Worm (Caenorhabditis elegans) whole organism, L3 larva: ENCODE results near the gene xpc-1.

ENCODE experiments used
- ZK546.5 ChIP-seq: sonication (generic microtip); optimal IDR thresholded peaks from 2 replicates; lab custom pipeline; 2017; ENCODE audit warnings: missing biosample characterization, missing genetic modification characterization
- ama-1 ChIP-seq: fragments of 150-350 bp; optimal IDR thresholded peaks from 2 replicates; lab custom pipeline; 2018
- daf-12 ChIP-seq: fragments of 150-350 bp; optimal IDR thresholded peaks from 2 replicates; lab custom pipeline; 2014; ENCODE audit warnings: missing biosample characterization, missing genetic modification reagents, missing genetic modification characterization
- egl-27 ChIP-seq: sonication (generic microtip); optimal IDR thresholded peaks from 4 replicates; lab custom pipeline; 2017; ENCODE audit warnings: missing biosample characterization, missing genetic modification reagents, missing genetic modification characterization
- elt-2 ChIP-seq: sonication (generic microtip); optimal IDR thresholded peaks from 2 replicates; lab custom pipeline; 2016; ENCODE audit warnings: missing genetic modification reagents, mild to moderate bottlenecking, missing genetic modification characterization, missing compliant biosample characterization
- lin-39 ChIP-seq: fragments of 150-350 bp; optimal IDR thresholded peaks from 2 replicates; lab custom pipeline; 2018; ENCODE audit warnings: missing biosample characterization, missing genetic modification reagents, missing genetic modification characterization
- nhr-12 ChIP-seq: fragments of 150-350 bp; optimal IDR thresholded peaks from 2 replicates; lab custom pipeline; 2014; ENCODE audit warnings: missing biosample characterization, missing genetic modification characterization
- nhr-25 ChIP-seq: sonication (generic microtip); optimal IDR thresholded peaks from 2 replicates; lab custom pipeline; 2017; ENCODE audit warnings: missing biosample characterization, missing genetic modification characterization
- nhr-67 ChIP-seq: fragments of 150-350 bp; optimal IDR thresholded peaks from 2 replicates; lab custom pipeline; 2014; ENCODE audit warnings: missing biosample characterization, missing genetic modification characterization
- pqm-1 ChIP-seq: fragments of 150-350 bp; optimal IDR thresholded peaks from 2 replicates; lab custom pipeline; 2017; ENCODE audit warnings: missing biosample characterization, missing genetic modification characterization, inconsistent platforms
- unc-39 ChIP-seq: sonication (generic microtip); optimal IDR thresholded peaks from 4 replicates; lab custom pipeline; 2017; ENCODE audit warnings: missing biosample characterization, missing genetic modification characterization

DNA sequence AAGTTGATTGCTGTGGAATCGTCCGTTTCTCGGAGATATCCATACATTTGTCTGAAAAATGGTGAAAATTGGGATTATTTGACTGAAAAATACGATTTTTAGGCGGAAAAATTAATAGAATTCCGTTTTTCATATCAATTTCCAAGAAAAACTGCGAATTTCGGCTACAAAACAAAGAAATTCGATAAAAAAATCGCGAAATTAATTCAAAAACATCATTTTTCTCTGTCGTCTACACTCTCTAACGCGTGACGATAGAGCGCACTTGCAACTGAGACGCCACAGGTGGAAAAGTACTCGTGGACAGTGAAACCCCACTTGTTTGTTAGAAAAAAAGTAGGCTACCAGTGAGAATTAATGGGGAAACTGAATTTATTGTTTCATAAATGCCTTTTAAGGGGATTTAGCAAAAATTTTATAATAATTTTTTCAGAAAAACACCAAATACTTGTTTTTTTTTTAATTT is 40.1 kb downstream of the xpc-1 start, which contains the start of gene cpsf-1:
- no peak for TF ChIP-seq egl-27
- TF ChIP-seq pqm-1 = peak; percentile 56
- TF ChIP-seq elt-2 (tag; lab: Kevin White, UChicago) = no peak
- peak; percentile 77 for TF ChIP-seq nhr-25 (tag; lab: Kevin White, UChicago)
- no peak for TF ChIP-seq nhr-67 (tag; lab: Kevin White, UChicago)
- no peak for TF ChIP-seq nhr-12 (tag; lab: Kevin White, UChicago)
- no peak for TF ChIP-seq daf-12 (tag; lab: Kevin White, UChicago)
- no peak for TF ChIP-seq unc-39 (tag; lab: Kevin White, UChicago)
- peak; percentile 81 for TF ChIP-seq lin-39 (tag; lab: Kevin White, UChicago)
- no peak for TF ChIP-seq ama-1
- no peak for TF ChIP-seq ZK546.5 (tag; lab: Kevin White, UChicago)
